Worm (Caenorhabditis elegans) whole organism, midembryonic: Measurements from ENCODE around the gene Y53F4B.23.

Experiments used
- flt-1 ChIP-seq: fragments of 200-800 bp; sonication (Bioruptor generic); IDR thresholded peaks from 2 replicates; pipeline ENCODE4 v1.3.6; 2022; ENCODE audit warnings: missing genetic modification characterization, missing compliant biosample characterization
- klf-2 ChIP-seq: fragments of 200-800 bp; sonication (Bioruptor generic); conservative IDR thresholded peaks from 2 replicates; pipeline ENCODE4 v1.3.6; 2022; ENCODE audit warnings: missing genetic modification reagents, missing genetic modification characterization, missing compliant biosample characterization
- med-1 ChIP-seq: sonication (generic microtip); optimal IDR thresholded peaks from 2 replicates; lab custom pipeline; 2017; ENCODE audit warnings: missing genetic modification characterization, mild to moderate bottlenecking, missing compliant biosample characterization, antibody characterized with exemption, missing genetic modification reagents; ENCODE audit not compliant: insufficient read depth
- ref-1 ChIP-seq: fragments of 200-800 bp; sonication (Bioruptor generic); conservative IDR thresholded peaks from 2 replicates; pipeline ENCODE4 v1.3.6; 2022; ENCODE audit warnings: missing genetic modification reagents, missing genetic modification characterization, missing compliant biosample characterization
- tab-1 ChIP-seq: fragments of 200-800 bp; sonication (Bioruptor generic); IDR thresholded peaks from 2 replicates; pipeline ENCODE4 v1.3.6; 2022; ENCODE audit warnings: missing genetic modification characterization, missing compliant biosample characterization
- ztf-23 ChIP-seq: fragments of 200-800 bp; sonication (Bioruptor generic); IDR thresholded peaks from 2 replicates; pipeline ENCODE4 v1.3.6; 2022; ENCODE audit warnings: missing genetic modification reagents, missing genetic modification characterization, missing compliant biosample characterization
- ztf-29 ChIP-seq: fragments of 200-800 bp; sonication (Bioruptor generic); IDR thresholded peaks from 2 replicates; pipeline ENCODE4 v1.3.6; 2022; ENCODE audit warnings: missing genetic modification reagents, missing genetic modification characterization, missing compliant biosample characterization

DNA sequence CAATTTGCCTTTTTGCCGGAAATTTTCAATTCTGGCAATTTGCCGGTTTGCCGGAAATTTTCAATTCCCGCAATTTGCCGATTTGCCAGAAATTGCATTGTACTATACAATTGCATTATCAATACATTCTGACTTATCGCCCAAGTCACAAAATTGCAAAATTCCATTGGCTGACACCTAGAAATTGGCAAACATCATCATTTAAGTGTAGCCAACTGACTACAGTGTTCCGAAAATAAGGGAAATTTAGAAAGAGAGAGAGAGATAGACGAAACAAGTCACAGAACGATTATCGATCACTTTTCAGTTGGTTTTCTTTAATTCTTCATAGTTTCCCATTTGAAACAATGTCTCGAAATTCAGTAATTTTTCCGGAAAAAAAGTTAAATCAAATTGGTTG is 13.0 kb upstream of the Y53F4B.23 start:
- TF ChIP-seq ref-1 (GFP tag; lab: Robert Waterston, UW) = no peak
- TF ChIP-seq ztf-29 (GFP tag; lab: Robert Waterston, UW) = no peak
- TF ChIP-seq flt-1 = no peak
- TF ChIP-seq tab-1 = no peak
- no peak for TF ChIP-seq med-1 (GFP tag; lab: Kevin White, UChicago)
- no peak for TF ChIP-seq ztf-23 (GFP tag; lab: Robert Waterston, UW)
- TF ChIP-seq klf-2 = no peak
